Worm (Caenorhabditis elegans) whole organism, L1 larva: ENCODE measurements around the gene egl-21.

ENCODE experiments used
- C04F5.9 ChIP-seq: sonication (generic microtip); optimal IDR thresholded peaks from 2 replicates; lab custom pipeline; 2016; ENCODE audit warnings: missing genetic modification characterization, missing compliant biosample characterization
- C16A3.4 ChIP-seq: fragments of 150-350 bp; optimal IDR thresholded peaks from 2 replicates; lab custom pipeline; 2014; ENCODE audit warnings: missing biosample characterization, missing genetic modification characterization
- Y116A8C.19 ChIP-seq: sonication (generic microtip); optimal IDR thresholded peaks from 2 replicates; lab custom pipeline; 2016; ENCODE audit warnings: missing compliant biosample characterization, missing genetic modification characterization, borderline replicate concordance
- blmp-1 ChIP-seq: fragments of 150-350 bp; optimal IDR thresholded peaks from 2 replicates; lab custom pipeline; 2014; ENCODE audit warnings: missing biosample characterization, missing genetic modification characterization
- ceh-63 ChIP-seq: fragments of 200-800 bp; sonication (Bioruptor generic); optimal IDR thresholded peaks from 2 replicates; lab custom pipeline; 2018; ENCODE audit warnings: mild to moderate bottlenecking, missing genetic modification characterization, missing compliant biosample characterization
- ceh-82 ChIP-seq, 3 experiments: fragments of 150-350 bp in 1 of 3; sonication (generic microtip) in 2 of 3; optimal IDR thresholded peaks; 2 replicates each; lab custom pipeline; 2014 to 2017; ENCODE audit warnings: missing biosample characterization in 3 of 3, missing genetic modification characterization in 3 of 3
- ceh-88 ChIP-seq: fragments of 200-800 bp; sonication (Bioruptor generic); IDR thresholded peaks from 2 replicates; pipeline ENCODE4 v1.3.6; 2022; ENCODE audit warnings: missing genetic modification characterization, missing compliant biosample characterization
- ces-1 ChIP-seq: fragments of 150-350 bp; optimal IDR thresholded peaks from 2 replicates; lab custom pipeline; 2014; ENCODE audit warnings: missing biosample characterization, missing genetic modification reagents, missing genetic modification characterization
- dpl-1 ChIP-seq, 3 experiments: fragments of 150-350 bp in 2 of 3; sonication (generic microtip) in 1 of 3; optimal IDR thresholded peaks; 2 replicates each; lab custom pipeline; 2014 to 2017; ENCODE audit warnings: missing biosample characterization in 3 of 3, missing genetic modification characterization in 3 of 3, missing genetic modification reagents in 3 of 3
- dsc-1 ChIP-seq: sonication (generic microtip); optimal IDR thresholded peaks from 2 replicates; lab custom pipeline; 2016; ENCODE audit warnings: mild to moderate bottlenecking, missing genetic modification characterization, missing compliant biosample characterization
- efl-1 ChIP-seq, 4 experiments: fragments of 150-350 bp; optimal IDR thresholded peaks in 3 of 4; peaks in 1 of 4; 1 replicate in 1 of 4; 2 replicates in 3 of 4; lab custom pipeline; 2014; ENCODE audit warnings: missing biosample characterization in 2 of 4, missing genetic modification characterization in 2 of 4, missing genetic modification reagents in 2 of 4
- elt-2 ChIP-seq: sonication (generic microtip); optimal IDR thresholded peaks from 2 replicates; lab custom pipeline; 2016; ENCODE audit warnings: missing genetic modification characterization, mild to moderate bottlenecking, inconsistent platforms, missing compliant biosample characterization, missing genetic modification reagents
- ets-5 ChIP-seq: fragments of 200-800 bp; sonication (Bioruptor generic); IDR thresholded peaks from 2 replicates; pipeline ENCODE4 v1.3.6; 2022; ENCODE audit warnings: missing genetic modification characterization, missing compliant biosample characterization
- fkh-10 ChIP-seq: sonication (generic microtip); optimal IDR thresholded peaks from 2 replicates; lab custom pipeline; 2017; ENCODE audit warnings: missing biosample characterization, missing genetic modification reagents, missing genetic modification characterization
- fos-1 ChIP-seq: fragments of 150-350 bp; optimal IDR thresholded peaks from 2 replicates; lab custom pipeline; 2014; ENCODE audit warnings: missing biosample characterization, missing genetic modification characterization
- hlh-17 ChIP-seq: fragments of 200-800 bp; sonication (Bioruptor generic); optimal IDR thresholded peaks from 2 replicates; lab custom pipeline; 2018; ENCODE audit warnings: missing genetic modification characterization, mild to moderate bottlenecking, missing compliant biosample characterization, moderate library complexity, borderline replicate concordance
- hlh-4 ChIP-seq: sonication (generic microtip); optimal IDR thresholded peaks from 2 replicates; lab custom pipeline; 2016; ENCODE audit warnings: mild to moderate bottlenecking, missing genetic modification characterization, missing compliant biosample characterization
- irx-1 ChIP-seq: sonication (generic microtip); optimal IDR thresholded peaks from 2 replicates; lab custom pipeline; 2016; ENCODE audit warnings: missing genetic modification characterization, missing compliant biosample characterization
- jun-1 ChIP-seq: fragments of 150-350 bp; optimal IDR thresholded peaks from 2 replicates; lab custom pipeline; 2014; ENCODE audit warnings: missing biosample characterization, missing genetic modification reagents, missing genetic modification characterization
- lin-15B ChIP-seq: fragments of 150-350 bp; sonication (generic microtip); optimal IDR thresholded peaks from 3 replicates; lab custom pipeline; 2014; ENCODE audit warnings: missing biosample characterization, missing genetic modification characterization
- lir-3 ChIP-seq: sonication (generic microtip); optimal IDR thresholded peaks from 2 replicates; lab custom pipeline; 2016; ENCODE audit warnings: mild to moderate bottlenecking, missing genetic modification characterization, moderate library complexity, missing compliant biosample characterization; ENCODE audit not compliant: poor library complexity
- mef-2 ChIP-seq: fragments of 150-350 bp; optimal IDR thresholded peaks from 2 replicates; lab custom pipeline; 2014; ENCODE audit warnings: missing biosample characterization, missing genetic modification characterization
- nhr-19 ChIP-seq: fragments of 200-800 bp; sonication (Bioruptor generic); conservative IDR thresholded peaks from 2 replicates; pipeline ENCODE4 v1.3.6; 2022; ENCODE audit warnings: missing genetic modification characterization, missing compliant biosample characterization
- nhr-28 ChIP-seq: fragments of 150-350 bp; optimal IDR thresholded peaks from 2 replicates; lab custom pipeline; 2014; ENCODE audit warnings: missing biosample characterization, missing genetic modification characterization
- nhr-47 ChIP-seq: sonication (generic microtip); optimal IDR thresholded peaks from 2 replicates; lab custom pipeline; 2016; ENCODE audit warnings: mild to moderate bottlenecking, missing genetic modification characterization, moderate library complexity, missing compliant biosample characterization
- nhr-77 ChIP-seq: fragments of 150-350 bp; optimal IDR thresholded peaks from 2 replicates; lab custom pipeline; 2014; ENCODE audit warnings: missing biosample characterization, missing genetic modification characterization
- nhr-90 ChIP-seq: sonication (generic microtip); optimal IDR thresholded peaks from 2 replicates; lab custom pipeline; 2016; ENCODE audit warnings: mild to moderate bottlenecking, missing genetic modification characterization, missing compliant biosample characterization; ENCODE audit not compliant: poor library complexity
- pax-3 ChIP-seq: fragments of 200-800 bp; sonication (Bioruptor generic); optimal IDR thresholded peaks from 2 replicates; lab custom pipeline; 2018; ENCODE audit warnings: mild to moderate bottlenecking, missing genetic modification characterization, moderate library complexity, missing compliant biosample characterization
- snpc-4 ChIP-seq: fragments of 150-350 bp; optimal IDR thresholded peaks from 2 replicates; lab custom pipeline; 2014; ENCODE audit warnings: missing biosample characterization, missing genetic modification characterization
- snu-23 ChIP-seq: sonication (generic microtip); optimal IDR thresholded peaks from 2 replicates; lab custom pipeline; 2016; ENCODE audit warnings: missing genetic modification characterization, missing compliant biosample characterization
- swsn-7 ChIP-seq: sonication (generic microtip); optimal IDR thresholded peaks from 2 replicates; lab custom pipeline; 2016; ENCODE audit warnings: missing genetic modification characterization, missing compliant biosample characterization
- unc-30 ChIP-seq: sonication (generic microtip); optimal IDR thresholded peaks from 2 replicates; lab custom pipeline; 2017; ENCODE audit warnings: missing biosample characterization, missing genetic modification characterization
- unc-62 ChIP-seq: fragments of 150-350 bp; optimal IDR thresholded peaks from 2 replicates; lab custom pipeline; 2014; ENCODE audit warnings: missing biosample characterization, missing genetic modification reagents, missing genetic modification characterization
- unc-86 ChIP-seq: sonication (generic microtip); optimal IDR thresholded peaks from 2 replicates; lab custom pipeline; 2016; ENCODE audit warnings: missing genetic modification characterization, missing compliant biosample characterization
- ztf-4 ChIP-seq: fragments of 150-350 bp; optimal IDR thresholded peaks from 2 replicates; lab custom pipeline; 2014; ENCODE audit warnings: missing biosample characterization, missing genetic modification characterization

Gene egl-21

ce11 chrIV:10463127-10463526, 18.5 kb downstream of the egl-21 start (continued):
- TF ChIP-seq efl-1 (optimal IDR thresholded peaks at IDR 0.05; lab: Kevin White, UChicago): no peak
- no peak for TF ChIP-seq efl-1 (GFP tag; optimal IDR thresholded peaks at IDR 0.05 in 1 of 2; lab: Kevin White, UChicago)
- no peak for TF ChIP-seq unc-30 (tag; lab: Kevin White, UChicago)
- no peak for TF ChIP-seq ets-5 (GFP tag; lab: Robert Waterston, UW)
- no peak for TF ChIP-seq dsc-1 (tag; lab: Kevin White, UChicago)
- TF ChIP-seq ceh-63: no peak
- TF ChIP-seq fkh-10 (GFP tag; lab: Kevin White, UChicago): no peak
- TF ChIP-seq ztf-4 (tag; lab: Kevin White, UChicago): no peak
- no peak for TF ChIP-seq hlh-4 (tag; lab: Kevin White, UChicago)
- TF ChIP-seq elt-2 (tag; lab: Kevin White, UChicago): peak; percentile 99
- no peak for TF ChIP-seq lin-15B (tag; lab: Kevin White, UChicago)
- no peak for TF ChIP-seq ces-1 (GFP tag; lab: Kevin White, UChicago)
- no peak for TF ChIP-seq hlh-17 (GFP tag; lab: Kevin White, UChicago)
- no peak for TF ChIP-seq dpl-1 (GFP tag; optimal IDR thresholded peaks at IDR 0.05; lab: Kevin White, UChicago)
- TF ChIP-seq, all 84 proteins: peak for 5

ce11 chrIV:10462608-10463007, 19.0 kb downstream of the egl-21 start:
- TF ChIP-seq snpc-4 (tag; lab: Kevin White, UChicago): no peak
- TF ChIP-seq C04F5.9 (tag; lab: Kevin White, UChicago): no peak
- no peak for TF ChIP-seq nhr-28 (tag; lab: Kevin White, UChicago)
- no peak for TF ChIP-seq ceh-88

- TF ChIP-seq unc-86 (peak; percentile 43), fkh-10 (GFP tag; lab: Kevin White, UChicago) (no peak)
Observed at ce11 chrIV:10461767-10462166, 19.9 kb downstream of the egl-21 start, which contains the start of gene mec-3. Gene mec-3, minus strand, starts transcription at chrIV:10461867.

ce11 chrIV:10457137-10457536, 24.5 kb downstream of the egl-21 start, which contains the start of gene srb-17:
Gene srb-17, minus strand, starts transcription at chrIV:10457237.
- TF ChIP-seq lir-3 (tag; lab: Kevin White, UChicago) (no peak), nhr-28 (tag; lab: Kevin White, UChicago) (no peak), nhr-90 (tag; lab: Kevin White, UChicago) (no peak), ceh-82 (tag; optimal IDR thresholded peaks at IDR 0.05; lab: Kevin White, UChicago) (no peak), snu-23 (no peak), nhr-47 (no peak), ztf-4 (tag; lab: Kevin White, UChicago) (no peak), unc-62 (GFP tag; lab: Kevin White, UChicago) (no peak), C16A3.4 (tag; lab: Kevin White, UChicago) (no peak)
- TF ChIP-seq, all 84 proteins: peak for 0

DNA sequence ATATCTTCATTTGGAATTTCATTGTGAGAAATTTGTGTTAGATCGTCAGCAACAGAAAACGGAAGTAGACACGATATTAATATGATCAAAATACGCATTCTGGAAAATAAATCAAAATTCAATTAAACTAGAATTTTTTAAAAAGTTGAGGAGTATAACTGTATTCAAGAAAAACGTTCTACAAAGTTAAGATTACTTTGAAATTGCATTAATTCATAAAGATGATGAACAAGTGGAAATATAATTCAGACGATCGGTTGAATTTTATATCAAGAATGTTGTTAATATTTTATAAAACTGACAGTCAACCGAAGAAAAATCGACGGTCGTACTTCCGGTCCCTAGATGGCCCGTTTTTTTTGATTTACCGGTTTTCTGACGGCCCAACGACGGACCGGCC, 28.6 kb downstream of the egl-21 start, which contains the start of gene F01D4.8:
TSS of gene F01D4.8 (minus strand) at position 101 of the 400 bp plus-strand sequence.
- TF ChIP-seq irx-1 (tag; lab: Kevin White, UChicago) (no peak), ztf-4 (tag; lab: Kevin White, UChicago) (no peak), Y116A8C.19 (tag; lab: Kevin White, UChicago) (no peak), unc-86 (no peak), pax-3 (tag; lab: Kevin White, UChicago) (no peak), swsn-7 (tag; lab: Kevin White, UChicago) (no peak), nhr-77 (tag; lab: Kevin White, UChicago) (no peak), mef-2 (tag; lab: Kevin White, UChicago) (no peak), blmp-1 (tag; lab: Kevin White, UChicago) (no peak), nhr-19 (GFP tag; lab: Robert Waterston, UW) (no peak), fos-1 (tag; lab: Kevin White, UChicago) (no peak), jun-1 (tag; lab: Kevin White, UChicago) (no peak)
- TF ChIP-seq, all 84 proteins: peak for 0
